Worm (Caenorhabditis elegans): ENCODE measurements around the gene str-94.

Gene str-94

DNA sequence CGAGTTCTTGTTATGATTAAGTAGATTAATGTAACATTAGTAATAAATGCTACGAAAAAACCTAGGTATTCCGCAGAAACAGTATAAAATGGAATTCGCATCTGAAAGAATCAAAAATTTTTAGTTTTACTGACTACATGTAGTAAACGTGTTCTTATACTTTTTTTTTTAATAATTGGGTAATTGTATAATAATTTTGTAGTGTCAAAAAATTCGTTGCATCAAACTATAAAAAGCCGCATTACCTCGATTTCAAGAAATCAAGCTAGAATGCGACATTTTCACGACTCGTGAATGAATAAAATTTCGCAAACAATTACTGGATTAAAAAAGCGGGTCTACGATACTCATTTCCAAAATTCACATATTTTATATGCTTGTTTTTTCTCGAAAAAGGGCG, at the start of gene str-94:
TSS of gene str-94 (minus strand) at position 101 of the 400 bp plus-strand sequence.
- no peak for TF ChIP-seq mdl-1 (tag; optimal IDR thresholded peaks at IDR 0.05)
- TF ChIP-seq tbx-2 (tag; optimal IDR thresholded peaks at IDR 0.05): no peak

DNA sequence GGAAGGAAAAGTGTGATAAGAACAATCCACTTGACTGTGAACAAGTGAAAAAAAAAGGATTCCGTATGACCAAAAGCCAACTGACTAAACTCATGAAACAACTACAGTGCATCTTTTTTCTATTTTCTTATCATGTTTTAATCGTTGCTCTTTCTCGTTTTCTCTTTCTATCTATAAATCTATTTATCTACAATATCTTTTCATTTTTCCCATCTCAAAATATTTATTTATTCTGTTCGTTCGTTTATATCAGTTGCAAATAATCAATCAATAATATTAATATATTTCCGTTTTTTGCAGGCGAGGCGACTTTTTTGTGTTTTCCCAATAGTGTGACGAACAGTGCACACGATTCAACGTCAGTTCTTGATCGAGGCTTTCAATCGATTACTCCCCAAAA, 48.2 kb upstream of the str-94 start, which contains the start of gene F44A2.5:
TSS of gene F44A2.5 (plus strand) at position 301 of the 400 bp plus-strand sequence.
- TF ChIP-seq fkh-2 (tag; optimal IDR thresholded peaks at IDR 0.05) (no peak), nhr-12 (tag; optimal IDR thresholded peaks at IDR 0.05) (no peak), ceh-16 (tag; optimal IDR thresholded peaks at IDR 0.05) (no peak), aly-2 (tag; optimal IDR thresholded peaks at IDR 0.05) (no peak), zag-1 (tag; optimal IDR thresholded peaks at IDR 0.05) (no peak), ceh-9 (tag; optimal IDR thresholded peaks at IDR 0.05) (no peak), ZK546.5 (tag; optimal IDR thresholded peaks at IDR 0.05) (no peak), pha-4 (tag; optimal IDR thresholded peaks at IDR 0.05) (peak; percentile 23)

DNA sequence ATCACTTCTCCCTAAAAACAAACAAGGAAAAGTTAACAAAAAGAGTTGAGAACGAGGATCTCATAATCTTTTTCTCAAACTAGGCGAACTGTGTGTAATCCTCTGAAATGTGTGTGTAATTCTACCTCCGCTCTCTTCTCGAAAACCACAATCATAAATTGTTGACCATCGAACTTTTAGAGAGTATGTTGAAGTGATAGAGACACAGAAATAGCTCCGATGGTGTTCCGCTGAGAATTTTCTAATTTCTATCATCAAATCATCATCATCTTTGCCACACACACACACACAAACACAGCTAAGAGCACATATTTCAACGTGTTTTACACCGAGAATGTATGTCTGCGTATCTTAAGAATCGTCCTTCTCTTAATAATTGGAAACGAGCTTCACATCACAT, 46.5 kb upstream of the str-94 start:
- TF ChIP-seq ceh-28 (tag; optimal IDR thresholded peaks at IDR 0.05) (no peak), pha-4 (tag; optimal IDR thresholded peaks at IDR 0.05) (peak; percentile 17), pqm-1 (tag; optimal IDR thresholded peaks at IDR 0.05) (no peak)

DNA sequence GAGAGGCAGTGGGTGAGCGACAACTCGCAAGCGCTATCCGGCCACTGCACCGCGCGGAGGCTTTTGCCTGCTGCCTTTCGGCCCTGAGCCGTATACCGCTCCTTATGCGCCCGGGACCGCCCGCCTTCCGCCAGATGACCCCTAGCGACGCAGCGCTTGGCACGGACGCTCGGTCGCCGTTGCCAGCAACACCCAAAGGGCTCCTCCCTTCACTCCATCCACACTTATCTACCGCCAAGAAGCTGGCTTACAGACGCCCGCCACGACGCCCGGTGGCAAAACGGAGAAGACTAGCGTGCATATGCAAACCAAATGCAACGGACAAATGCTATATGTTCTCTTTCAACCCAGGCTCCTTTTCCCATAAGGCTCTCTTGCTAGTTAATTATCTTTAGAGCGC, 44.3 kb upstream of the str-94 start:
- TF ChIP-seq jun-1 (tag; optimal IDR thresholded peaks at IDR 0.05) (no peak), ama-1 (optimal IDR thresholded peaks at IDR 0.05) (no peak), elt-2 (tag; optimal IDR thresholded peaks at IDR 0.05) (no peak), nfya-1 (tag; optimal IDR thresholded peaks at IDR 0.05; ENCODE audit: insufficient read depth) (peak; percentile 11), ceh-82 (tag; optimal IDR thresholded peaks at IDR 0.05) (no peak), tbx-2 (tag; optimal IDR thresholded peaks at IDR 0.05) (peak; percentile 16)

DNA sequence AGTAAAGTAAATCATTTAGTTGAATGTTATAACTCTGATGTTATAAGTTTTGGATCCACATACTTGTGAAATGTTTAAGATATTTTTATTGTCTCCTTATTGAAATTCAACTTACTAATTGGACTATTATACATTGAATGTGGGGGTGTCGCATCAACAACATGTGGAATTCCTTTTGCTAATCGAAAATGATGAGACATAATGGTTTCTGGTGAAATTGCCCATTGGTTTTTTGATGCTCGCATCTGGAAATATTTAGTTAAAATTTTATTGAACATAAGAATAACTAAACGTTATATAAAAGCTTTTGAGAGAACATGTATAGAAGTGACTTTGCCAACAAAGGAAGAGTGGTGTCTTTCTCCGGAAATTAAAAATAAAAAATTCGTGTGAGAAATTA, 42.8 kb upstream of the str-94 start, which contains the start of gene ZK682.7:
TSS of gene ZK682.7 (minus strand) at position 247 of the 400 bp plus-strand sequence.
- no peak for TF ChIP-seq snpc-4 (tag; optimal IDR thresholded peaks at IDR 0.05)
- TF ChIP-seq aly-2 (tag; optimal IDR thresholded peaks at IDR 0.05): no peak
- TF ChIP-seq ceh-9 (tag; optimal IDR thresholded peaks at IDR 0.05): no peak
- no peak for TF ChIP-seq elt-3 (tag; optimal IDR thresholded peaks at IDR 0.05)
- TF ChIP-seq jun-1 (tag; optimal IDR thresholded peaks at IDR 0.05): no peak
- no peak for TF ChIP-seq daf-12 (tag; optimal IDR thresholded peaks at IDR 0.05)
- TF ChIP-seq ceh-28 (tag; optimal IDR thresholded peaks at IDR 0.05): no peak
- no peak for TF ChIP-seq nhr-43 (tag; optimal IDR thresholded peaks at IDR 0.05; ENCODE audit: poor library complexity, severe bottlenecking)
- no peak for TF ChIP-seq egl-5 (tag; optimal IDR thresholded peaks at IDR 0.05)
- no peak for TF ChIP-seq nhr-67 (tag; optimal IDR thresholded peaks at IDR 0.05)
- TF ChIP-seq fos-1 (tag; optimal IDR thresholded peaks at IDR 0.05): no peak
- no peak for TF ChIP-seq fkh-10 (GFP tag; optimal IDR thresholded peaks at IDR 0.05)
- no peak for TF ChIP-seq unc-62 (GFP tag; optimal IDR thresholded peaks at IDR 0.05)
- no peak for TF ChIP-seq R02D3.7 (tag; optimal IDR thresholded peaks at IDR 0.05)
- no peak for TF ChIP-seq pqm-1 (tag; optimal IDR thresholded peaks at IDR 0.05)
- TF ChIP-seq unc-39 (tag; optimal IDR thresholded peaks at IDR 0.05): no peak
- no peak for TF ChIP-seq sea-2 (GFP tag; optimal IDR thresholded peaks at IDR 0.05)
- no peak for TF ChIP-seq fkh-2 (tag; optimal IDR thresholded peaks at IDR 0.05)
- no peak for TF ChIP-seq nhr-12 (tag; optimal IDR thresholded peaks at IDR 0.05)

DNA sequence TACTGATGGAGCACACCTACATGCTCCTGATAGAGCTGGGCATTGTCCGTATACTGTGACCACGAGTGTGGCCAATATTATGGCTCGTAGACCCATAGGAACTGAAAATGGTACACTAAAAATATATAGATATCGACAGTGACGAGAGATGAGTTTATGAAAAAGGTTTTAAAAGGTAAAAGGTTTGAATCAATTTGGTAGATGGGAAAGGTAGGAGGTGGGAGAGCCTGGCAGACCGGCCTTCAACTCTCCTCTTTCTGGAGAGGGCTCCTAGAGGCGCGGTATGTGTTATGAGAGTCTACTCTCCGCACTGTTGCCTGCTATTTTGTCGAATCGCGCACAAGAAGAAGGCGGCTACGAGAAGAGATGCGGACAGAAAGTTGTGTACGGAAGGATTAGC, 38.4 kb upstream of the str-94 start, which contains the start of gene lron-2:
TSS of gene lron-2 (minus strand) at position 101 of the 400 bp plus-strand sequence.
- TF ChIP-seq lin-15B (tag; optimal IDR thresholded peaks at IDR 0.05) (no peak), lsy-12 (tag; optimal IDR thresholded peaks at IDR 0.05) (no peak), mml-1 (tag; optimal IDR thresholded peaks at IDR 0.05) (no peak), snpc-4 (tag; optimal IDR thresholded peaks at IDR 0.05) (no peak), egl-5 (tag; optimal IDR thresholded peaks at IDR 0.05) (no peak), elt-1 (tag; optimal IDR thresholded peaks at IDR 0.05) (no peak), nhr-67 (tag; optimal IDR thresholded peaks at IDR 0.05) (no peak)

Measured in whole organism, L3 larva.